Fruit fly (Drosophila melanogaster) whole organism, embryonic: ENCODE measurements around the gene slp1.

Source experiments
- CG1024 ChIP-seq: fragments of 200-800 bp; sonication (Bioruptor generic); IDR thresholded peaks from 2 replicates; pipeline ENCODE4 v1.3.6; 2022; ENCODE audit warnings: missing biosample characterization, missing genetic modification characterization
- CG11093 ChIP-seq: fragments of 200-800 bp; sonication (Bioruptor generic); IDR thresholded peaks from 3 replicates; pipeline ENCODE4 v1.3.6; 2022; ENCODE audit warnings: missing biosample characterization, missing genetic modification characterization
- CG11723 ChIP-seq: fragments of 200-800 bp; sonication (Bioruptor generic); optimal IDR thresholded peaks from 2 replicates; lab custom pipeline; 2017; ENCODE audit warnings: missing biosample characterization, mild to moderate bottlenecking, missing genetic modification characterization
- CG13894 ChIP-seq: fragments of 200-800 bp; sonication (Bioruptor generic); optimal IDR thresholded peaks from 3 replicates; lab custom pipeline; 2018; ENCODE audit warnings: missing biosample characterization, mild to moderate bottlenecking, missing genetic modification characterization, moderate library complexity
- CG14667 ChIP-seq: fragments of 200-800 bp; sonication (Bioruptor generic); IDR thresholded peaks from 2 replicates; pipeline ENCODE4 v1.3.6; 2022; ENCODE audit warnings: missing biosample characterization, missing genetic modification characterization
- CG15073 ChIP-seq: fragments of 200-800 bp; sonication (Bioruptor generic); optimal IDR thresholded peaks from 2 replicates; lab custom pipeline; 2016; ENCODE audit warnings: missing biosample characterization, missing genetic modification characterization
- CG15269 ChIP-seq: fragments of 200-800 bp; sonication (Bioruptor generic); optimal IDR thresholded peaks from 2 replicates; lab custom pipeline; 2018; ENCODE audit warnings: missing biosample characterization, mild to moderate bottlenecking, missing genetic modification characterization, moderate library complexity
- CG15696 ChIP-seq: fragments of 200-800 bp; sonication (Bioruptor generic); optimal IDR thresholded peaks from 2 replicates; lab custom pipeline; 2019; ENCODE audit warnings: missing biosample characterization, mild to moderate bottlenecking, missing genetic modification characterization, moderate library complexity
- CG17802 ChIP-seq: fragments of 200-800 bp; sonication (Bioruptor generic); optimal IDR thresholded peaks from 2 replicates; lab custom pipeline; 2018; ENCODE audit warnings: missing biosample characterization, mild to moderate bottlenecking, missing genetic modification characterization, moderate library complexity
- CG1792 ChIP-seq: fragments of 200-800 bp; sonication (Bioruptor generic); optimal IDR thresholded peaks from 2 replicates; lab custom pipeline; 2016; ENCODE audit warnings: missing biosample characterization, missing genetic modification characterization
- CG2678 ChIP-seq: fragments of 200-800 bp; sonication (Bioruptor generic); optimal IDR thresholded peaks from 3 replicates; lab custom pipeline; 2019; ENCODE audit warnings: missing biosample characterization, mild to moderate bottlenecking, missing genetic modification characterization, moderate library complexity
- CG31365 ChIP-seq: fragments of 200-800 bp; sonication (Bioruptor generic); optimal IDR thresholded peaks from 2 replicates; lab custom pipeline; 2018; ENCODE audit warnings: missing biosample characterization, mild to moderate bottlenecking, missing genetic modification characterization
- CG4707 ChIP-seq: fragments of 200-800 bp; sonication (Bioruptor generic); optimal IDR thresholded peaks from 2 replicates; lab custom pipeline; 2018; ENCODE audit warnings: missing biosample characterization, mild to moderate bottlenecking, missing genetic modification characterization, moderate library complexity
- CG6272 ChIP-seq: fragments of 200-800 bp; sonication (Bioruptor generic); IDR thresholded peaks from 2 replicates; pipeline ENCODE4 v1.3.6; 2022; ENCODE audit warnings: missing biosample characterization, missing genetic modification characterization
- CG6854 ChIP-seq: fragments of 200-800 bp; sonication (Bioruptor generic); optimal IDR thresholded peaks from 3 replicates; lab custom pipeline; 2017; ENCODE audit warnings: missing biosample characterization, mild to moderate bottlenecking, missing genetic modification characterization
- CG7839 ChIP-seq: fragments of 200-800 bp; sonication (Bioruptor generic); optimal IDR thresholded peaks from 3 replicates; lab custom pipeline; 2018; ENCODE audit warnings: missing biosample characterization, mild to moderate bottlenecking, missing genetic modification characterization, moderate library complexity
- CG7963 ChIP-seq: fragments of 200-800 bp; sonication (Bioruptor generic); IDR thresholded peaks from 3 replicates; pipeline ENCODE4 v1.3.6; 2022; ENCODE audit warnings: missing biosample characterization, missing genetic modification characterization; ENCODE audit not compliant: partially characterized antibody
- CG7987 ChIP-seq: fragments of 200-800 bp; sonication (Bioruptor generic); optimal IDR thresholded peaks from 2 replicates; lab custom pipeline; 2018; ENCODE audit warnings: missing biosample characterization, mild to moderate bottlenecking, missing genetic modification characterization, moderate library complexity
- CG8765 ChIP-seq: fragments of 200-800 bp; sonication (Bioruptor generic); IDR thresholded peaks from 2 replicates; pipeline ENCODE4 v1.3.6; 2022; ENCODE audit warnings: missing biosample characterization, missing genetic modification characterization
- CG9437 ChIP-seq: fragments of 200-800 bp; sonication (Bioruptor generic); optimal IDR thresholded peaks from 2 replicates; lab custom pipeline; 2018; ENCODE audit warnings: missing biosample characterization, mild to moderate bottlenecking, missing genetic modification characterization
- CG9609 ChIP-seq: fragments of 200-800 bp; sonication (Bioruptor generic); optimal IDR thresholded peaks from 3 replicates; lab custom pipeline; 2016; ENCODE audit warnings: missing biosample characterization, missing genetic modification characterization
- Camta ChIP-seq: fragments of 200-800 bp; sonication (Bioruptor generic); optimal IDR thresholded peaks from 2 replicates; lab custom pipeline; 2016; ENCODE audit warnings: missing biosample characterization, missing genetic modification characterization
- Dad ChIP-seq: fragments of 200-800 bp; sonication (Bioruptor generic); optimal IDR thresholded peaks from 3 replicates; lab custom pipeline; 2016; ENCODE audit warnings: missing biosample characterization, missing genetic modification characterization
- Deaf1 ChIP-seq: fragments of 200-800 bp; optimal IDR thresholded peaks from 3 replicates; lab custom pipeline; 2019; ENCODE audit warnings: missing biosample characterization, mild to moderate bottlenecking, missing genetic modification characterization, moderate library complexity
- Ets97D ChIP-seq: fragments of 200-800 bp; sonication (Bioruptor generic); optimal IDR thresholded peaks from 3 replicates; lab custom pipeline; 2016; ENCODE audit warnings: missing biosample characterization, missing genetic modification characterization
- H2.0 ChIP-seq: fragments of 200-800 bp; sonication (Bioruptor generic); IDR thresholded peaks from 2 replicates; pipeline ENCODE4 v1.3.6; 2022; ENCODE audit warnings: missing biosample characterization, missing genetic modification characterization
- HHEX ChIP-seq: fragments of 200-800 bp; sonication (Bioruptor generic); optimal IDR thresholded peaks from 3 replicates; lab custom pipeline; 2017; ENCODE audit warnings: missing biosample characterization, mild to moderate bottlenecking, missing genetic modification characterization, missing genetic modification reagents
- Hr78 ChIP-seq, 2 experiments: fragments of 200-800 bp in 1 of 2; fragments of >200 bp in 1 of 2; sonication (Bioruptor generic) in 1 of 2; optimal IDR thresholded peaks; 2 replicates each; lab custom pipeline; 2017 to 2019; ENCODE audit warnings: missing biosample characterization in 2 of 2, missing genetic modification characterization in 2 of 2, mild to moderate bottlenecking in 1 of 2, moderate library complexity in 1 of 2
- NC2β ChIP-seq: fragments of 200-800 bp; sonication (Bioruptor generic); optimal IDR thresholded peaks from 2 replicates; lab custom pipeline; 2016; ENCODE audit warnings: missing biosample characterization, missing genetic modification characterization
- Nf-YA ChIP-seq: fragments of 200-800 bp; sonication (Bioruptor generic); IDR thresholded peaks from 2 replicates; pipeline ENCODE4 v1.3.6; 2022; ENCODE audit warnings: missing biosample characterization, missing genetic modification characterization
- Opbp ChIP-seq: fragments of 200-800 bp; sonication (Bioruptor generic); IDR thresholded peaks from 3 replicates; pipeline ENCODE4 v1.3.6; 2022; ENCODE audit warnings: missing biosample characterization, missing genetic modification characterization; ENCODE audit not compliant: partially characterized antibody
- PHDP ChIP-seq: fragments of 200-800 bp; sonication (Bioruptor generic); optimal IDR thresholded peaks from 3 replicates; lab custom pipeline; 2018; ENCODE audit warnings: missing biosample characterization, mild to moderate bottlenecking, missing genetic modification characterization, moderate library complexity
- Ptx1 ChIP-seq: fragments of 200-800 bp; sonication (Bioruptor generic); IDR thresholded peaks from 2 replicates; pipeline ENCODE4 v1.3.6; 2022; ENCODE audit warnings: missing biosample characterization, missing genetic modification characterization
- Rfx ChIP-seq: fragments of 200-800 bp; sonication (Bioruptor generic); IDR thresholded peaks from 2 replicates; pipeline ENCODE4 v1.3.6; 2022; ENCODE audit warnings: missing biosample characterization, missing genetic modification characterization
- Rx ChIP-seq: fragments of 200-800 bp; sonication (Bioruptor generic); IDR thresholded peaks from 2 replicates; pipeline ENCODE4 v1.3.6; 2022; ENCODE audit warnings: missing biosample characterization, missing genetic modification characterization
- Side ChIP-seq: fragments of 200-800 bp; sonication (Bioruptor generic); optimal IDR thresholded peaks from 2 replicates; lab custom pipeline; 2016; ENCODE audit warnings: missing biosample characterization, missing genetic modification characterization
- ap ChIP-seq: fragments of 200-800 bp; sonication (Bioruptor generic); IDR thresholded peaks from 2 replicates; pipeline ENCODE4 v1.3.6; 2022; ENCODE audit warnings: missing biosample characterization, missing genetic modification characterization
- caup ChIP-seq: fragments of 200-800 bp; sonication (Bioruptor generic); optimal IDR thresholded peaks from 3 replicates; lab custom pipeline; 2017; ENCODE audit warnings: missing biosample characterization, mild to moderate bottlenecking, missing genetic modification characterization, moderate library complexity; ENCODE audit not compliant: severe bottlenecking
- crp ChIP-seq, 2 experiments: fragments of 200-800 bp; sonication (Bioruptor generic); optimal IDR thresholded peaks; 2 replicates in 1 of 2; 3 replicates in 1 of 2; lab custom pipeline; 2017; ENCODE audit warnings: missing biosample characterization in 2 of 2, missing genetic modification characterization in 2 of 2, mild to moderate bottlenecking in 1 of 2, moderate library complexity in 1 of 2
- da ChIP-seq: fragments of 200-800 bp; sonication (Bioruptor generic); optimal IDR thresholded peaks from 2 replicates; lab custom pipeline; 2016; ENCODE audit warnings: missing biosample characterization, missing genetic modification characterization
- emc ChIP-seq: fragments of 200-800 bp; sonication (Bioruptor generic); optimal IDR thresholded peaks from 2 replicates; lab custom pipeline; 2016; ENCODE audit warnings: missing biosample characterization, missing genetic modification characterization
- ftz-f1 ChIP-seq: fragments of 200-800 bp; sonication (Bioruptor generic); optimal IDR thresholded peaks from 2 replicates; lab custom pipeline; 2016; ENCODE audit warnings: missing biosample characterization, missing genetic modification characterization
- grn ChIP-seq: fragments of 200-800 bp; sonication (Bioruptor generic); optimal IDR thresholded peaks from 3 replicates; lab custom pipeline; 2017; ENCODE audit warnings: missing biosample characterization, missing genetic modification characterization
- nmo ChIP-seq: fragments of 200-800 bp; sonication (Bioruptor generic); optimal IDR thresholded peaks from 2 replicates; lab custom pipeline; 2018; ENCODE audit warnings: missing biosample characterization, mild to moderate bottlenecking, missing genetic modification characterization, moderate library complexity
- nom ChIP-seq: fragments of 200-800 bp; sonication (Bioruptor generic); optimal IDR thresholded peaks from 2 replicates; lab custom pipeline; 2017; ENCODE audit warnings: missing biosample characterization, missing genetic modification characterization, mild to moderate bottlenecking, moderate library complexity, missing genetic modification reagents
- pita ChIP-seq: fragments of 200-800 bp; sonication (Bioruptor generic); optimal IDR thresholded peaks from 2 replicates; lab custom pipeline; 2017; ENCODE audit warnings: missing biosample characterization, mild to moderate bottlenecking, missing genetic modification characterization
- pzg ChIP-seq: fragments of 200-800 bp; sonication (Bioruptor generic); optimal IDR thresholded peaks from 3 replicates; lab custom pipeline; 2018; ENCODE audit warnings: missing biosample characterization, mild to moderate bottlenecking, missing genetic modification characterization, moderate library complexity
- so ChIP-seq: fragments of 200-800 bp; sonication (Bioruptor generic); IDR thresholded peaks from 3 replicates; pipeline ENCODE4 v1.3.6; 2022; ENCODE audit warnings: missing biosample characterization, missing genetic modification characterization
- sob ChIP-seq: fragments of 200-800 bp; sonication (Bioruptor generic); IDR thresholded peaks from 2 replicates; pipeline ENCODE4 v1.3.6; 2022; ENCODE audit warnings: missing biosample characterization, missing genetic modification characterization
- unc-4 ChIP-seq: fragments of 200-800 bp; sonication (Bioruptor generic); IDR thresholded peaks from 2 replicates; pipeline ENCODE4 v1.3.6; 2022; ENCODE audit warnings: missing biosample characterization, missing genetic modification characterization; ENCODE audit not compliant: partially characterized antibody

slp1 gene

dm6 chr2L:3813255-3813875 lies 12.1 kb upstream of the slp1 start, which contains the start of gene CG3407 (continued):
- TF ChIP-seq CG15696: no peak
- TF ChIP-seq Deaf1 (tag; lab: Kevin White, UChicago): no peak
- peak; percentile 80 for TF ChIP-seq Rfx (GFP tag; lab: Robert Waterston, UW)
- TF ChIP-seq NC2β (GFP tag; lab: Kevin White, UChicago): peak; percentile 63
- TF ChIP-seq Camta: no peak
- peak; percentile 55 for TF ChIP-seq Ptx1 (GFP tag; lab: Robert Waterston, UW)
- TF ChIP-seq Rx (GFP tag; lab: Robert Waterston, UW): no peak
- no peak for TF ChIP-seq CG14667 (GFP tag; lab: Robert Waterston, UW)
- peak; percentile 51 for TF ChIP-seq ftz-f1 (GFP tag; lab: Kevin White, UChicago)
- peak; percentile 78 for TF ChIP-seq CG9437
- TF ChIP-seq ap: no peak
- no peak for TF ChIP-seq HHEX
- no peak for TF ChIP-seq Nf-YA (GFP tag; lab: Robert Waterston, UW)
- TF ChIP-seq CG9609 (GFP tag; lab: Kevin White, UChicago): peak; percentile 49
- no peak for TF ChIP-seq CG1024 (GFP tag; lab: Robert Waterston, UW)
- no peak for TF ChIP-seq CG11093 (GFP tag; lab: Robert Waterston, UW)
- TF ChIP-seq nom (GFP tag; lab: Kevin White, UChicago): no peak
- peak; percentile 7; the same call in 1 of the 2 replicates for TF ChIP-seq CG6272 (GFP tag; lab: Robert Waterston, UW)
- no peak for TF ChIP-seq CG6854
- no peak for TF ChIP-seq Hr78 (GFP tag; optimal IDR thresholded peaks at IDR 0.05; lab: Kevin White, UChicago)
- no peak for TF ChIP-seq CG7839 (tag; lab: Kevin White, UChicago)
- no peak for TF ChIP-seq CG2678 (tag; lab: Kevin White, UChicago)
- TF ChIP-seq CG11723 (GFP tag; lab: Kevin White, UChicago): no peak
- peak; percentile 48 for TF ChIP-seq nmo
- TF ChIP-seq da (GFP tag; lab: Kevin White, UChicago): no peak
- TF ChIP-seq CG13894 (tag; lab: Kevin White, UChicago): no peak
- no peak for TF ChIP-seq CG1792 (GFP tag; lab: Kevin White, UChicago)
- TF ChIP-seq CG15073 (GFP tag; lab: Kevin White, UChicago): no peak
- TF ChIP-seq grn (GFP tag; lab: Kevin White, UChicago): no peak
- peak; percentile 75 for TF ChIP-seq Opbp
- no peak for TF ChIP-seq CG7987 (GFP tag; lab: Kevin White, UChicago)
- no peak for TF ChIP-seq caup
- peak; percentile 54 to 90 for TF ChIP-seq crp (GFP tag; optimal IDR thresholded peaks at IDR 0.05; lab: Kevin White, UChicago)
- TF ChIP-seq PHDP (tag; lab: Kevin White, UChicago): no peak
- 0 out of 2 replicates have a peak, but pooled peaks have one; percentile 28 for TF ChIP-seq H2.0 (GFP tag; lab: Robert Waterston, UW)
- TF ChIP-seq Dad (GFP tag; lab: Kevin White, UChicago): no peak
- no peak for TF ChIP-seq so
- TF ChIP-seq CG7963 (GFP tag; lab: Robert Waterston, UW): peak; percentile 64
- peak; percentile 22 for TF ChIP-seq Side
- TF ChIP-seq Ets97D: peak; percentile 83
- no peak for TF ChIP-seq emc (GFP tag; lab: Kevin White, UChicago)
- no peak for TF ChIP-seq pita
- TF ChIP-seq unc-4 (GFP tag; lab: Robert Waterston, UW): peak; percentile 68
- peak; percentile 80 for TF ChIP-seq sob
- TF ChIP-seq CG15269: no peak
- TF ChIP-seq CG17802: no peak
- no peak for TF ChIP-seq CG4707 (GFP tag; lab: Kevin White, UChicago)
- no peak for TF ChIP-seq CG8765 (GFP tag; lab: Robert Waterston, UW)
- peak; percentile 85 for TF ChIP-seq pzg
- peak; percentile 99 for TF ChIP-seq CG31365 (tag; lab: Kevin White, UChicago)
